Fruit fly (Drosophila melanogaster): Measurements from ENCODE around the gene CG2747.

The CG2747 gene

DNA sequence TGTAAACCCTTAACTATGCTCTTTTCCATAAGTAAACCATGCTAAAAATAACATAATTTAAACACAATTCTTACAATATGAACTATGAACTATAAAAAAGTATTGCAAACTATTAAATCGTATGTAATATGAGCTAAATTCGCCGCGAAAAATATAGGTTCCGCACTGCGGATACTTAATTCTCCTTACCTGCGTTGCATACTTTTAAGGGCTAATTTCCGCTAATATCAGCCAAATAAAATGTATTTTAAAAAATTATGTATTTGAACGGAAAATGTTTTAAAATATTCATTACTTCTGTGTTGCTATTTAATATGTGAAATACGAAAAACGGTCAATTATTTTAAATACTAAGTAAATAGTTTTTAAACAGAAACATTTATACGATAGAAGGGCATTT lies 63.2 kb downstream of the CG2747 start, which contains the start of gene dsx:
Gene dsx (minus strand): TSS at position 62 of the 400 bp plus-strand sequence.
- TF ChIP-seq D1 (tag; optimal IDR thresholded peaks at IDR 0.05) (no peak), CG15710 (tag; optimal IDR thresholded peaks at IDR 0.05) (peak; percentile 26), CG4496 (GFP tag; IDR thresholded peaks at IDR 0.05) (no peak), CG34367 (tag; optimal IDR thresholded peaks at IDR 0.05) (no peak), CG8301 (tag; optimal IDR thresholded peaks at IDR 0.05) (no peak), CG8159 (tag; optimal IDR thresholded peaks at IDR 0.05) (peak; percentile 37), fd96Ca (GFP tag; IDR thresholded peaks at IDR 0.05) (no peak), CG14655 (GFP tag; optimal IDR thresholded peaks at IDR 0.05) (peak; percentile 59), rn (GFP tag; IDR thresholded peaks at IDR 0.05) (no peak), gl (tag; optimal IDR thresholded peaks at IDR 0.05) (no peak)

DNA sequence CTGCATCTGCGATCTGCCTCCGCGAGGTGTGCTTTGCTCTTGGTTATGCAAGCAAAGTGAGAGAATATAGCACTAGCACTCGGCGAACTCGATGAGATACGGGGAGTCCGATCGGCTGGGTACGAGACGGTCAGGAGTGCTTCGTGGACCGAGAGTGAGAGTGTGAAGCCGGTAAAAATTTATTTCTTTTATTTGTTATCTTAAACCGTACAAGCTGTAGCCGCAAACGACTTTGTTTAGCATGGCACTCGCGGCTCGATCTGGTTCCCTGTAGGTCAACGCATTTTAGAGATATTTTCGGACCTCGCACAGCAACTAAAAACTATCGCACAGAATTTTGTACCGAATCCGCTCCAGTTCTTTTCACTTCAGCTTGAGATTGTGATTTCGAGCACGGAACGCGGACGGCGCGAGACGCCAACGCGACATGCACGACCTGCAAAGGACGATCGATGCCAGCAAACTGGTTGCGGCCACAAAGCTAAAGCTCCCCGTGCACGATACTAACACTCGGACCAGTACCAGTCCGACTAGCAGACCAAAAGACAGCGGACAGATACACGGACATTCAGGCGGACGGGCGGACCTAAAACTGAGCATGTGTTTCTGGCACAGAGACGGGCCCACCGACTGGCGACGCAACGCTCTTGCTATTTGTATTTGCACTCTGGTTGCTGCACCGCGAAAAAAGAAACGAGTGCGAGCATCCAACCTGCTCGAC lies 63.9 kb downstream of the CG2747 start:
- no peak for TF ChIP-seq Pif1B (GFP tag; optimal IDR thresholded peaks at IDR 0.05)
- TF ChIP-seq CG13204 (GFP tag; optimal IDR thresholded peaks at IDR 0.05): peak; percentile 74
- peak; percentile 76 for TF ChIP-seq CG4496 (GFP tag; IDR thresholded peaks at IDR 0.05)
- TF ChIP-seq CG15710 (tag; optimal IDR thresholded peaks at IDR 0.05): no peak
- TF ChIP-seq Pif1A (GFP tag; optimal IDR thresholded peaks at IDR 0.05): no peak
- TF ChIP-seq CG12605 (GFP tag; IDR thresholded peaks at IDR 0.05): peak; percentile 62
- no peak for TF ChIP-seq CG17806 (tag; optimal IDR thresholded peaks at IDR 0.05)
- TF ChIP-seq Ets98B (GFP tag; IDR thresholded peaks at IDR 0.05): peak; percentile 30; the same call in 1 of the 2 replicates
- peak; percentile 16 for TF ChIP-seq gl (tag; optimal IDR thresholded peaks at IDR 0.05)
- TF ChIP-seq CG8159 (tag; optimal IDR thresholded peaks at IDR 0.05): no peak
- TF ChIP-seq CG32121 (GFP tag; IDR thresholded peaks at IDR 0.05): peak; percentile 12; the same call in 1 of the 2 replicates
- no peak for TF ChIP-seq CG34367 (tag; optimal IDR thresholded peaks at IDR 0.05)
- TF ChIP-seq D1 (tag; optimal IDR thresholded peaks at IDR 0.05): no peak
- no peak; the same call in none of the 3 replicates for TF ChIP-seq fd96Ca (GFP tag; IDR thresholded peaks at IDR 0.05)
- no peak for TF ChIP-seq CG14655 (GFP tag; optimal IDR thresholded peaks at IDR 0.05)
- no peak for TF ChIP-seq CG10348 (GFP tag; IDR thresholded peaks at IDR 0.05)
- peak; percentile 85 for TF ChIP-seq EcR (GFP tag; optimal IDR thresholded peaks at IDR 0.05)
- no peak for TF ChIP-seq rn (GFP tag; IDR thresholded peaks at IDR 0.05)
- no peak for TF ChIP-seq Snoo (tag; optimal IDR thresholded peaks at IDR 0.05)
